Worm (Caenorhabditis elegans): ENCODE results near the gene cyp-31A5.

DNA sequence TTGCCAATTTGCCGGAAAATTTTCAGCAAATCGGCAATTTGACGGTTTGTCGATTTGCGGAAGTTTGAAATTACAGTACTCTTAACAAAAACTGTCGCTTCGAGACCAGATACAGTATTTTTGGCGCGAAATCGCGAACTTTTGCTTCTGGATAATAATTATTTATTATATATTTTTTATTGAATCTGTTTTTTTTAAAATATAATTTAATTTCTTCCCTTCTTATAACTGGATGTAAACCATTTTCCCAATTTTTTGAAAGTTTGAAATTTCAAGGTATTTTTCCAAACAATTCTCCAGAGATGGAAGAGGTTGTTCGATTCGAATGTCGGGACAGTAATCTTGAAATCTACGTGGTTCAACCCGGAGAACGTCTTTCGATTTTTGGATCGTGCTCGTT, 21.1 kb downstream of the cyp-31A5 start, which contains the start of gene nol-9:
- TF ChIP-seq pqm-1 (tag; optimal IDR thresholded peaks at IDR 0.05) (no peak), elt-3 (tag; optimal IDR thresholded peaks at IDR 0.05) (no peak), snpc-4 (tag; optimal IDR thresholded peaks at IDR 0.05) (no peak), sptf-1 (tag; optimal IDR thresholded peaks at IDR 0.05) (no peak), ces-1 (GFP tag; optimal IDR thresholded peaks at IDR 0.05) (no peak), nhr-12 (tag; optimal IDR thresholded peaks at IDR 0.05) (no peak), unc-130 (tag; optimal IDR thresholded peaks at IDR 0.05) (no peak), unc-86 (tag; optimal IDR thresholded peaks at IDR 0.05) (no peak), dpl-1 (GFP tag; optimal IDR thresholded peaks at IDR 0.05) (no peak), F16B12.6 (tag; optimal IDR thresholded peaks at IDR 0.05) (no peak), egl-27 (tag; optimal IDR thresholded peaks at IDR 0.05) (no peak), mef-2 (tag; optimal IDR thresholded peaks at IDR 0.05) (no peak)
